Worm (Caenorhabditis elegans) whole organism, L4 larva: ENCODE data around the gene K05G3.1.

Experiments
- F10B5.3 ChIP-seq: sonication (generic microtip); optimal IDR thresholded peaks from 2 replicates; lab custom pipeline; 2016; ENCODE audit warnings: mild to moderate bottlenecking, missing genetic modification characterization, missing compliant biosample characterization
- F37D6.2 ChIP-seq: sonication (generic microtip); optimal IDR thresholded peaks from 2 replicates; lab custom pipeline; 2016; ENCODE audit warnings: mild to moderate bottlenecking, missing genetic modification characterization, missing compliant biosample characterization
- F49E8.2 ChIP-seq: sonication (generic microtip); optimal IDR thresholded peaks from 2 replicates; lab custom pipeline; 2016; ENCODE audit warnings: missing compliant biosample characterization, mild to moderate bottlenecking, missing genetic modification characterization, borderline replicate concordance
- R02D3.7 ChIP-seq: fragments of 150-350 bp; sonication (generic microtip); optimal IDR thresholded peaks from 3 replicates; lab custom pipeline; 2014; ENCODE audit warnings: missing biosample characterization, missing genetic modification characterization
- T20F7.1 ChIP-seq: fragments of 200-800 bp; sonication (Bioruptor generic); optimal IDR thresholded peaks from 2 replicates; lab custom pipeline; 2018; ENCODE audit warnings: mild to moderate bottlenecking, missing genetic modification characterization, missing compliant biosample characterization
- T26A8.4 ChIP-seq: fragments of 200-800 bp; sonication (Bioruptor generic); IDR thresholded peaks from 2 replicates; pipeline ENCODE4 v1.3.6; 2022; ENCODE audit warnings: missing genetic modification characterization, missing compliant biosample characterization
- Y105C5A.15 ChIP-seq: fragments of 200-800 bp; sonication (Bioruptor generic); IDR thresholded peaks from 2 replicates; pipeline ENCODE4 v1.3.6; 2022; ENCODE audit warnings: missing genetic modification characterization, missing compliant biosample characterization
- Y48G9A.11 ChIP-seq: fragments of 200-800 bp; sonication (Bioruptor generic); IDR thresholded peaks from 2 replicates; pipeline ENCODE4 v1.3.6; 2022; ENCODE audit warnings: missing genetic modification reagents, missing genetic modification characterization, missing compliant biosample characterization
- Y5F2A.4 ChIP-seq: fragments of 200-800 bp; sonication (Bioruptor generic); optimal IDR thresholded peaks from 2 replicates; lab custom pipeline; 2018; ENCODE audit warnings: mild to moderate bottlenecking, missing genetic modification characterization, missing compliant biosample characterization
- ZK337.2 ChIP-seq: fragments of 200-800 bp; sonication (Bioruptor generic); IDR thresholded peaks from 2 replicates; pipeline ENCODE4 v1.3.6; 2022; ENCODE audit warnings: missing genetic modification reagents, missing genetic modification characterization, missing compliant biosample characterization
- attf-4 ChIP-seq: sonication (generic microtip); optimal IDR thresholded peaks from 3 replicates; lab custom pipeline; 2017; ENCODE audit warnings: missing biosample characterization, missing genetic modification characterization
- ceh-32 ChIP-seq: sonication (generic microtip); optimal IDR thresholded peaks from 2 replicates; lab custom pipeline; 2016; ENCODE audit warnings: mild to moderate bottlenecking, missing genetic modification characterization, missing compliant biosample characterization; ENCODE audit not compliant: poor library complexity
- ceh-82 ChIP-seq: sonication (generic microtip); optimal IDR thresholded peaks from 2 replicates; lab custom pipeline; 2017; ENCODE audit warnings: missing biosample characterization, missing genetic modification characterization
- daf-19 ChIP-seq: fragments of 200-800 bp; sonication (Bioruptor generic); conservative IDR thresholded peaks from 2 replicates; pipeline ENCODE4 v1.3.6; 2022; ENCODE audit warnings: missing genetic modification characterization, missing compliant biosample characterization
- dmd-8 ChIP-seq: fragments of 200-800 bp; sonication (Bioruptor generic); IDR thresholded peaks from 2 replicates; pipeline ENCODE4 v1.3.6; 2022; ENCODE audit warnings: missing genetic modification characterization, missing compliant biosample characterization
- dmd-9 ChIP-seq: fragments of 200-800 bp; sonication (Bioruptor generic); IDR thresholded peaks from 2 replicates; pipeline ENCODE4 v1.3.6; 2022; ENCODE audit warnings: missing genetic modification reagents, missing genetic modification characterization, missing compliant biosample characterization
- duxl-1 ChIP-seq: sonication (generic microtip); optimal IDR thresholded peaks from 2 replicates; lab custom pipeline; 2016; ENCODE audit warnings: mild to moderate bottlenecking, missing genetic modification characterization, moderate library complexity, missing compliant biosample characterization; ENCODE audit not compliant: poor library complexity
- dve-1 ChIP-seq: sonication (generic microtip); optimal IDR thresholded peaks from 2 replicates; lab custom pipeline; 2017; ENCODE audit warnings: antibody characterized with exemption, mild to moderate bottlenecking, missing genetic modification characterization, missing compliant biosample characterization; ENCODE audit not compliant: insufficient read depth
- egl-27 ChIP-seq: sonication (generic microtip); optimal IDR thresholded peaks from 3 replicates; lab custom pipeline; 2017; ENCODE audit warnings: missing biosample characterization, missing genetic modification reagents, missing genetic modification characterization
- egl-43 ChIP-seq: fragments of 200-800 bp; sonication (Bioruptor generic); IDR thresholded peaks from 2 replicates; pipeline ENCODE4 v1.3.6; 2022; ENCODE audit warnings: missing genetic modification reagents, missing genetic modification characterization, missing compliant biosample characterization
- gei-8 ChIP-seq: fragments of 200-800 bp; sonication (Bioruptor generic); optimal IDR thresholded peaks from 2 replicates; lab custom pipeline; 2018; ENCODE audit warnings: mild to moderate bottlenecking, missing genetic modification characterization, missing compliant biosample characterization
- hlh-11 ChIP-seq: fragments of 200-800 bp; sonication (Bioruptor generic); optimal IDR thresholded peaks from 2 replicates; lab custom pipeline; 2018; ENCODE audit warnings: mild to moderate bottlenecking, missing genetic modification characterization, missing compliant biosample characterization
- jun-1 ChIP-seq: fragments of 150-350 bp; optimal IDR thresholded peaks from 2 replicates; lab custom pipeline; 2014; ENCODE audit warnings: missing biosample characterization, missing genetic modification reagents, missing genetic modification characterization
- lin-1 ChIP-seq: fragments of 200-800 bp; sonication (Bioruptor generic); IDR thresholded peaks from 2 replicates; pipeline ENCODE4 v1.3.6; 2022; ENCODE audit warnings: missing genetic modification reagents, missing genetic modification characterization, missing compliant biosample characterization
- madf-5 ChIP-seq, 2 experiments: fragments of 200-800 bp; sonication (Bioruptor generic); IDR thresholded peaks; 2 replicates each; pipeline ENCODE4 v1.3.6; 2022; ENCODE audit warnings: missing compliant biosample characterization in 2 of 2, missing genetic modification characterization in 2 of 2
- mep-1 ChIP-seq: fragments of 150-350 bp; sonication (generic microtip); optimal IDR thresholded peaks from 3 replicates; lab custom pipeline; 2014; ENCODE audit warnings: missing biosample characterization, missing genetic modification characterization
- mes-2 ChIP-seq: sonication (generic microtip); optimal IDR thresholded peaks from 2 replicates; lab custom pipeline; 2016; ENCODE audit warnings: missing genotype, mild to moderate bottlenecking, missing genetic modification characterization, missing compliant biosample characterization; ENCODE audit not compliant: poor library complexity, severe bottlenecking
- mxl-3 ChIP-seq: fragments of 200-800 bp; sonication (Bioruptor generic); optimal IDR thresholded peaks from 2 replicates; lab custom pipeline; 2018; ENCODE audit warnings: mild to moderate bottlenecking, missing genetic modification characterization, missing compliant biosample characterization
- nhr-11 ChIP-seq: fragments of 150-350 bp; optimal IDR thresholded peaks from 2 replicates; lab custom pipeline; 2014; ENCODE audit warnings: missing biosample characterization, missing genetic modification characterization
- nhr-42 ChIP-seq: fragments of 200-800 bp; sonication (Bioruptor generic); IDR thresholded peaks from 2 replicates; pipeline ENCODE4 v1.3.6; 2022; ENCODE audit warnings: missing genetic modification characterization, missing compliant biosample characterization
- nhr-48 ChIP-seq: sonication (generic microtip); optimal IDR thresholded peaks from 2 replicates; lab custom pipeline; 2016; ENCODE audit warnings: mild to moderate bottlenecking, missing genetic modification characterization, missing compliant biosample characterization
- nhr-76 ChIP-seq: fragments of 150-350 bp; optimal IDR thresholded peaks from 2 replicates; lab custom pipeline; 2014; ENCODE audit warnings: missing biosample characterization, missing genetic modification characterization
- nhr-77 ChIP-seq: fragments of 150-350 bp; optimal IDR thresholded peaks from 2 replicates; lab custom pipeline; 2014; ENCODE audit warnings: missing biosample characterization, missing genetic modification characterization
- pqm-1 ChIP-seq: sonication (generic microtip); optimal IDR thresholded peaks from 2 replicates; lab custom pipeline; 2017; ENCODE audit warnings: missing biosample characterization, missing genetic modification characterization
- saeg-2 ChIP-seq: fragments of 200-800 bp; sonication (Bioruptor generic); IDR thresholded peaks from 2 replicates; pipeline ENCODE4 v1.3.6; 2022; ENCODE audit warnings: missing genetic modification reagents, missing genetic modification characterization, missing compliant biosample characterization
- set-16 ChIP-seq: fragments of 200-800 bp; sonication (Bioruptor generic); IDR thresholded peaks from 2 replicates; pipeline ENCODE4 v1.3.6; 2022; ENCODE audit warnings: missing genetic modification reagents, missing genetic modification characterization, missing compliant biosample characterization
- spr-1 ChIP-seq: sonication (generic microtip); optimal IDR thresholded peaks from 2 replicates; lab custom pipeline; 2016; ENCODE audit warnings: mild to moderate bottlenecking, missing genetic modification characterization, missing compliant biosample characterization
- spr-3 ChIP-seq: fragments of 200-800 bp; sonication (Bioruptor generic); optimal IDR thresholded peaks from 2 replicates; lab custom pipeline; 2018; ENCODE audit warnings: mild to moderate bottlenecking, missing genetic modification characterization, missing compliant biosample characterization
- unc-130 ChIP-seq: sonication (generic microtip); optimal IDR thresholded peaks from 2 replicates; lab custom pipeline; 2016; ENCODE audit warnings: missing genetic modification reagents, missing genetic modification characterization, missing compliant biosample characterization
- zag-1 ChIP-seq: fragments of 150-350 bp; optimal IDR thresholded peaks from 2 replicates; lab custom pipeline; 2014; ENCODE audit warnings: missing biosample characterization, missing genetic modification characterization
- zfp-2 ChIP-seq: sonication (generic microtip); optimal IDR thresholded peaks from 2 replicates; lab custom pipeline; 2016; ENCODE audit warnings: mild to moderate bottlenecking, missing genetic modification characterization, missing compliant biosample characterization
- ztf-7 ChIP-seq: fragments of 150-350 bp; optimal IDR thresholded peaks from 2 replicates; lab custom pipeline; 2014; ENCODE audit warnings: missing biosample characterization, missing genetic modification characterization

The K05G3.1 gene

DNA sequence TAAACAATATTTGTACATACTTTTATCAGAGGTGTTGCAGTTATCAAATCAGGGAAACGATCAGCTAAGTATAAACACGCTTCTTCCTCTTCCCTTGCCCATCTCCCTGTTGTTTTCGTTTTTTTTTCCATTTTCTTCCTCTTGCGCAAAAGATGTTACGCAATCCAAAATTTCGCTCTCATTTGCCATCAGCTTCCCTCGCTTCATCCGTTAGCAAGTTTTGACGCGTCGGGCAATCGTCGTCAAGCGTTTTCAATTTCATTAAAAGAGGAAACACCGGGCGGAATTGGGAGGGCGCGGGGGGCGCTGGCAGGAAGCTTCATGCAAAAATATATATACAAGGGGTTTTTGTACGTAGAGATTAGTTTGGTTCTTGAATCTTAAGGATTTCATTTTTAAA, 28.8 kb downstream of the K05G3.1 start:
- TF ChIP-seq mes-2 (no peak), mxl-3 (GFP tag; lab: Kevin White, UChicago) (peak; percentile 55), attf-4 (no peak), mep-1 (tag; lab: Kevin White, UChicago) (no peak), Y5F2A.4 (GFP tag; lab: Kevin White, UChicago) (no peak), lin-1 (GFP tag; lab: Robert Waterston, UW) (no peak), F49E8.2 (tag; lab: Kevin White, UChicago) (no peak), spr-3 (GFP tag; lab: Kevin White, UChicago) (no peak), nhr-48 (tag; lab: Kevin White, UChicago) (peak; percentile 29), hlh-11 (peak; percentile 40), nhr-77 (tag; lab: Kevin White, UChicago) (no peak), dmd-8 (GFP tag; lab: Robert Waterston, UW) (no peak), pqm-1 (no peak), saeg-2 (GFP tag; lab: Robert Waterston, UW) (no peak), dmd-9 (GFP tag; lab: Robert Waterston, UW) (no peak), egl-43 (GFP tag; lab: Robert Waterston, UW) (0 out of 2 replicates have a peak, but pooled peaks have one; percentile 15), F10B5.3 (tag; lab: Kevin White, UChicago) (no peak), ztf-7 (tag; lab: Kevin White, UChicago) (no peak)

DNA sequence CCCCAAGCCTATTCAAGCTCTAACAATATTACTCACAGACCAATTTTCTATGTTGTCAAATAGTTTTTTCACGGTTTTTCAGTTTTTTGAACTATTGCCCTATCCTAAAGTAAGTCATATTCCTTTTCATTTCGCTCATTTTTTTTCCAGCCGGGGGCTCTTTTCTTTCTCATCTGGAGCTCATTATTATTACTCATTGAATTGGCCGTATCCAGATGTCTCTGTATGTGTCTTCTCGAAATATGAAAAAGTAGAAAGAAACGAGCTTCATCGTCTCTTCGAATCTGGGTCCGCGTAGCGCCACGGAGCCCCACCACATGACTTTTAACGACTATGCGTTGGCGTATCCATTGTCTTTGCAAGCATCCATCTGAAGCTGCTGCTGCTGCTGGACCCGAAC, 29.3 kb downstream of the K05G3.1 start:
- TF ChIP-seq zfp-2 (no peak), ceh-82 (tag; lab: Kevin White, UChicago) (no peak), R02D3.7 (tag; lab: Kevin White, UChicago) (no peak), unc-130 (GFP tag; lab: Kevin White, UChicago) (no peak), nhr-11 (tag; lab: Kevin White, UChicago) (no peak), Y105C5A.15 (GFP tag; lab: Robert Waterston, UW) (no peak), jun-1 (tag; lab: Kevin White, UChicago) (no peak), duxl-1 (tag; lab: Kevin White, UChicago) (no peak), spr-1 (tag; lab: Kevin White, UChicago) (no peak), daf-19 (no peak), dmd-9 (GFP tag; lab: Robert Waterston, UW) (no peak), egl-27 (tag; lab: Kevin White, UChicago) (no peak), T20F7.1 (GFP tag; lab: Kevin White, UChicago) (no peak), mep-1 (tag; lab: Kevin White, UChicago) (no peak), Y48G9A.11 (GFP tag; lab: Robert Waterston, UW) (no peak), T26A8.4 (GFP tag; lab: Robert Waterston, UW) (no peak), ceh-32 (tag; lab: Kevin White, UChicago) (no peak), nhr-76 (tag; lab: Kevin White, UChicago) (no peak)

DNA sequence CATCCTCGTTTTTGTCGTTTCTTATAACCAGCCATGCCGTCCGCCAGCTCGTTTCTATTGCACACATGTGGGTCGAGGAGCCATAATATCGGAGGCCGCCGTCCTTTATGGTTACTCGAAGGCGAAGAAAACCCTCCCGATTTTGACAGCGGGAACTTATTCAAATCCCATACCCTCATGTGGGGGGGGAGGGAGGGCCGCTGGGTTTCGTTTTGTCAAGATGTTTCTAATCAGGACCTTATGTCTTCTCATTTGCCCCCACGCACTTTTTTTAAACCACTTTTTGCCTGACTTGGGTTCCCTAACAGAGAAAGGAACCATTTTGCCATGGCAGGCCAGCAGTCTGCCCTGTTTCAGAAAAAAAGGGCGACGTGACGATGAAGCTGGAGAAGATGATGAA, 31.4 kb downstream of the K05G3.1 start:
- TF ChIP-seq dmd-9 (GFP tag; lab: Robert Waterston, UW) (no peak), zag-1 (tag; lab: Kevin White, UChicago) (no peak), ZK337.2 (GFP tag; lab: Robert Waterston, UW) (no peak), nhr-42 (GFP tag; lab: Robert Waterston, UW) (no peak), mxl-3 (GFP tag; lab: Kevin White, UChicago) (no peak), madf-5 (GFP tag; IDR thresholded peaks at IDR 0.05; lab: Robert Waterston, UW) (no peak), gei-8 (GFP tag; lab: Kevin White, UChicago) (no peak), F37D6.2 (tag; lab: Kevin White, UChicago) (no peak), set-16 (GFP tag; lab: Robert Waterston, UW) (no peak), dve-1 (tag; lab: Kevin White, UChicago) (no peak), nhr-48 (tag; lab: Kevin White, UChicago) (no peak), Y105C5A.15 (GFP tag; lab: Robert Waterston, UW) (no peak)
